Worm (Caenorhabditis elegans): ENCODE results near the gene str-47.

str-47 gene

DNA sequence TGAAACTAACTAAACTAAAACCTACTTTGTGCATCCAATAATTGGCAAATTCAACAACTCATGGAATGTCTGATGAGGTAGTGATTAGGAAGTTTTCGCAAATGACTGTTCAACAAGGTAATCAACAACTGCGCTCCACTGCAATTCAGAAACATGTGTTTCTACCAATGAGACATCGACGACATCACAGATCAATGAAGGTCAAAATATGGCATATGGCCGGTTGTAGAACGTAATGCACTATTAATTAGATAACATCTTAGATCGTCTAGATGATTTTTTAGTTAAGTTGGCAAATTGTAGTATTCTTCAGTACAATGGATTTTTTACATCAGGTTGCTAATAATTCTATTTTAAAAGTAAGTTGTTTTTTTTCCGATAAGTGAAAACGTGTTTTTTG lies 40.6 kb downstream of the str-47 start, which contains the start of the genes nhr-94 and nhr-152 (continued):
- TF ChIP-seq sup-37 (GFP tag; optimal IDR thresholded peaks at IDR 0.05) (no peak), ceh-63 (GFP tag; optimal IDR thresholded peaks at IDR 0.05) (no peak), unc-130 (tag; optimal IDR thresholded peaks at IDR 0.05) (no peak), tlp-1 (tag; optimal IDR thresholded peaks at IDR 0.05) (no peak), snpc-4 (tag; optimal IDR thresholded peaks at IDR 0.05) (no peak), dsc-1 (tag; optimal IDR thresholded peaks at IDR 0.05) (no peak), unc-86 (tag; optimal IDR thresholded peaks at IDR 0.05) (no peak), unc-98 (GFP tag; IDR thresholded peaks at IDR 0.05) (no peak), nhr-28 (tag; optimal IDR thresholded peaks at IDR 0.05) (no peak), nhr-11 (tag; optimal IDR thresholded peaks at IDR 0.05) (no peak), nhr-85 (tag) (peak; percentile 96), lir-3 (tag; optimal IDR thresholded peaks at IDR 0.05; ENCODE audit: poor library complexity) (no peak), pqm-1 (tag; optimal IDR thresholded peaks at IDR 0.05) (no peak), lin-35 (GFP tag; optimal IDR thresholded peaks at IDR 0.05) (peak in 1 of 2 experiments; percentile 60), efl-3 (GFP tag; optimal IDR thresholded peaks at IDR 0.05) (no peak), pag-3 (tag; optimal IDR thresholded peaks at IDR 0.05; ENCODE audit: borderline replicate concordance, insufficient read depth) (no peak), hlh-4 (tag; optimal IDR thresholded peaks at IDR 0.05) (no peak), aly-2 (tag; optimal IDR thresholded peaks at IDR 0.05) (no peak), C04F5.9 (tag; optimal IDR thresholded peaks at IDR 0.05) (no peak), nhr-237 (tag; optimal IDR thresholded peaks at IDR 0.05) (no peak), F16B12.6 (tag; optimal IDR thresholded peaks at IDR 0.05) (no peak), unc-62 (GFP tag; optimal IDR thresholded peaks at IDR 0.05) (no peak), lin-15B (tag; optimal IDR thresholded peaks at IDR 0.05) (no peak), fos-1 (tag; optimal IDR thresholded peaks at IDR 0.05) (no peak), ceh-82 (tag; optimal IDR thresholded peaks at IDR 0.05) (no peak), ceh-88 (GFP tag; IDR thresholded peaks at IDR 0.05) (no peak), blmp-1 (tag; optimal IDR thresholded peaks at IDR 0.05) (peak; percentile 52), mef-2 (tag; optimal IDR thresholded peaks at IDR 0.05) (no peak), nhr-77 (tag; optimal IDR thresholded peaks at IDR 0.05) (no peak), xbp-1 (tag; optimal IDR thresholded peaks at IDR 0.05) (no peak), egl-27 (tag; optimal IDR thresholded peaks at IDR 0.05) (no peak)

DNA sequence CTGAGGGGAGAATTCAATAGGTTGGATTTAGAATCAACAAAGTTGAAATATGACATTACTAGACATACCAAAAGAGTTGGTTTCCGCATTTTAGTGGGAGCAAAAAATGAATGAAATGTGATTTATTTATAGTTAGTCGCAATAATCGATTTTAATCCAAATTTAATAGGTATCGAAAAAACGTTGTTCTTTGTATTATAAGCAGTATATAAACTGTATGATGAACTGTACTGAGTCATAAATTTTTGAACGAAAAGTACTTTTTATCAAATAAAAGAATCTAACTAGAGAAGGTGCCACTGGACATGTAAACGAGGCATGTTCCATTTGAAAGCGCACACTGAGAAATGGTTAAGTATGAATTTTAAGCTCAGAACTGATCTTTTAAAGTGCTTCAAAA lies 44.3 kb downstream of the str-47 start, which contains the start of gene C12D5.9:
C12D5.9 (minus strand) TSS at position 101 of the 400 bp plus-strand sequence.
- TF ChIP-seq unc-98 (GFP tag; IDR thresholded peaks at IDR 0.05): no peak
- no peak for TF ChIP-seq nhr-47 (tag; optimal IDR thresholded peaks at IDR 0.05)

DNA sequence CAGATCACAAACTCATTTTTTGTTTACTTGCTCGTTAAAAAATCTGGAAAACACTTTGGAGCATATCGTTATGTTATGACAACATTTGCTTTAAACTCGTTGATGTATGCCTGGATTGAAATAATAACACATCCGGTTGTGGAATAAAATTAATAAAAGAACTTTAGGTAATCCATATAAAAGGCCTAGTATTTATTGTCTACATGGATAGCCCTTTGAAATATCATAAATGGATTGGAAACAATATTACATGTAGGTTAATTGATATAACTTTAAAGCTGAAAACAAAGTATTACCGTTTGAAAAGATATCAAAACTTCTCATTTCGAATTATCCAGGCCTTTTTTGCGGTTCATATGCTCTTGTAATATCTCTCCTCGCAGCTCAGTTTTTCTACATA lies 45.1 kb downstream of the str-47 start:
- TF ChIP-seq ceh-90 (tag; optimal IDR thresholded peaks at IDR 0.05) (no peak), grh-1 (GFP tag; IDR thresholded peaks at IDR 0.05) (no peak), nhr-28 (tag; optimal IDR thresholded peaks at IDR 0.05) (no peak), tlp-1 (tag; optimal IDR thresholded peaks at IDR 0.05) (no peak), elt-3 (tag; optimal IDR thresholded peaks at IDR 0.05) (no peak), snu-23 (GFP tag; optimal IDR thresholded peaks at IDR 0.05) (no peak), fkh-10 (GFP tag; optimal IDR thresholded peaks at IDR 0.05) (no peak), ama-1 (optimal IDR thresholded peaks at IDR 0.05) (no peak), elt-2 (tag; optimal IDR thresholded peaks at IDR 0.05) (no peak), unc-30 (tag; optimal IDR thresholded peaks at IDR 0.05) (no peak)

DNA sequence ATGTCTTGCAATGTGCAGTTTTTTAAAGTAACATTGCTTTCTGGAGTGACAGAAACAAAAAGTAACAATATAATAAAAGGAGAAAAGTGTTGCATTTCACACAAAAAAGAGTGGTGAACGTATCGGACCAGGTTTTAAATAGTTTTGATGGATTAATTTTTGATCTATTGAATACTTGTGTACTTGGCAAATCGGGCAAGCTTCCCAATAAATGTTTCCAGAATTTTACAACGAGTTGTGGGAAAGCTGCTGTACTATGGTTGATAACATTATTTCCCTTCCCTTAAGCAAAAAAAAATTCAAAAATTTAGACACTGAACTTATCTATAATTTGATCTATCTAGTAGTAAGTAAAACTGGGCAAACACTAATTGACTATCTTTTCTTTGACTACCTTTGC lies 47.8 kb downstream of the str-47 start, which contains the start of gene C12D5.10:
C12D5.10 (minus strand) TSS at position 101 of the 400 bp plus-strand sequence.
- TF ChIP-seq ets-5 (GFP tag; IDR thresholded peaks at IDR 0.05) (no peak), mef-2 (tag; optimal IDR thresholded peaks at IDR 0.05) (no peak), unc-62 (GFP tag; optimal IDR thresholded peaks at IDR 0.05) (no peak), snpc-4 (tag; optimal IDR thresholded peaks at IDR 0.05) (no peak), nhr-20 (tag; optimal IDR thresholded peaks at IDR 0.05) (no peak), mab-9 (GFP tag; IDR thresholded peaks at IDR 0.05) (no peak), nhr-28 (tag; optimal IDR thresholded peaks at IDR 0.05) (no peak), ztf-11 (tag; optimal IDR thresholded peaks at IDR 0.05) (no peak), lin-35 (GFP tag; optimal IDR thresholded peaks at IDR 0.05) (no peak), mep-1 (tag; optimal IDR thresholded peaks at IDR 0.05) (no peak), pax-3 (tag; optimal IDR thresholded peaks at IDR 0.05) (no peak), fkh-4 (tag; optimal IDR thresholded peaks at IDR 0.05; ENCODE audit: borderline replicate concordance) (no peak), nhr-77 (tag; optimal IDR thresholded peaks at IDR 0.05) (no peak), lsy-2 (tag; optimal IDR thresholded peaks at IDR 0.05) (no peak), irx-1 (tag; optimal IDR thresholded peaks at IDR 0.05) (no peak), ztf-4 (tag; optimal IDR thresholded peaks at IDR 0.05) (no peak), ama-1 (optimal IDR thresholded peaks at IDR 0.05) (no peak), C04F5.9 (tag; optimal IDR thresholded peaks at IDR 0.05) (no peak), ceh-82 (tag; optimal IDR thresholded peaks at IDR 0.05) (no peak)

Measured in whole organism, L1 larva.